Worm (Caenorhabditis elegans) whole organism, L1 larva: ENCODE results near the gene mrpl-35.
A peak's percentile ranks its signal among the peaks of the same experiment; 100 is the strongest.

Experiments
- C04F5.9 ChIP-seq: sonication (generic microtip); optimal IDR thresholded peaks from 2 replicates; lab custom pipeline; 2016; ENCODE audit warnings: missing genetic modification characterization, missing compliant biosample characterization
- C34B4.2 ChIP-seq: sonication (generic microtip); optimal IDR thresholded peaks from 2 replicates; lab custom pipeline; 2017; ENCODE audit warnings: mild to moderate bottlenecking, missing genetic modification characterization, missing compliant biosample characterization
- F16B12.6 ChIP-seq: fragments of 150-350 bp; optimal IDR thresholded peaks from 2 replicates; lab custom pipeline; 2014; ENCODE audit warnings: missing biosample characterization, missing genetic modification characterization
- aha-1 ChIP-seq: fragments of 150-350 bp; optimal IDR thresholded peaks from 2 replicates; lab custom pipeline; 2014; ENCODE audit warnings: missing biosample characterization, missing genetic modification characterization
- ama-1 ChIP-seq: fragments of 150-350 bp; optimal IDR thresholded peaks from 2 replicates; lab custom pipeline; 2014
- blmp-1 ChIP-seq: fragments of 150-350 bp; optimal IDR thresholded peaks from 2 replicates; lab custom pipeline; 2014; ENCODE audit warnings: missing biosample characterization, missing genetic modification characterization
- ceh-82 ChIP-seq, 3 experiments: fragments of 150-350 bp in 1 of 3; sonication (generic microtip) in 2 of 3; optimal IDR thresholded peaks; 2 replicates each; lab custom pipeline; 2014 to 2017; ENCODE audit warnings: missing biosample characterization in 3 of 3, missing genetic modification characterization in 3 of 3
- ces-1 ChIP-seq: fragments of 150-350 bp; optimal IDR thresholded peaks from 2 replicates; lab custom pipeline; 2014; ENCODE audit warnings: missing biosample characterization, missing genetic modification reagents, missing genetic modification characterization
- dpl-1 ChIP-seq, 3 experiments: fragments of 150-350 bp in 2 of 3; sonication (generic microtip) in 1 of 3; optimal IDR thresholded peaks; 2 replicates each; lab custom pipeline; 2014 to 2017; ENCODE audit warnings: missing biosample characterization in 3 of 3, missing genetic modification characterization in 3 of 3, missing genetic modification reagents in 3 of 3
- dsc-1 ChIP-seq: sonication (generic microtip); optimal IDR thresholded peaks from 2 replicates; lab custom pipeline; 2016; ENCODE audit warnings: mild to moderate bottlenecking, missing genetic modification characterization, missing compliant biosample characterization
- efl-1 ChIP-seq, 4 experiments: fragments of 150-350 bp; optimal IDR thresholded peaks in 3 of 4; peaks in 1 of 4; 1 replicate in 1 of 4; 2 replicates in 3 of 4; lab custom pipeline; 2014; ENCODE audit warnings: missing biosample characterization in 2 of 4, missing genetic modification characterization in 2 of 4, missing genetic modification reagents in 2 of 4
- efl-3 ChIP-seq: fragments of 200-800 bp; sonication (Bioruptor generic); optimal IDR thresholded peaks from 2 replicates; lab custom pipeline; 2018; ENCODE audit warnings: mild to moderate bottlenecking, missing genetic modification characterization, missing compliant biosample characterization
- egl-13 ChIP-seq: sonication (generic microtip); optimal IDR thresholded peaks from 2 replicates; lab custom pipeline; 2016; ENCODE audit warnings: missing genotype, missing genetic modification reagents, missing genetic modification characterization, missing compliant biosample characterization
- egl-27 ChIP-seq, 2 experiments: fragments of 150-350 bp in 1 of 2; sonication (generic microtip); optimal IDR thresholded peaks; 3 replicates each; lab custom pipeline; 2017 to 2018; ENCODE audit warnings: missing biosample characterization in 2 of 2, missing genetic modification characterization in 2 of 2, missing genetic modification reagents in 2 of 2
- elt-2 ChIP-seq: sonication (generic microtip); optimal IDR thresholded peaks from 2 replicates; lab custom pipeline; 2016; ENCODE audit warnings: missing genetic modification characterization, mild to moderate bottlenecking, inconsistent platforms, missing compliant biosample characterization, missing genetic modification reagents
- elt-3 ChIP-seq, 6 experiments: fragments of 150-350 bp in 1 of 6; sonication (generic microtip); optimal IDR thresholded peaks; 2 replicates each; lab custom pipeline; 2017 to 2018; ENCODE audit warnings: missing biosample characterization in 6 of 6, missing genetic modification characterization in 6 of 6, inconsistent platforms in 1 of 6
- fkh-10 ChIP-seq: sonication (generic microtip); optimal IDR thresholded peaks from 2 replicates; lab custom pipeline; 2017; ENCODE audit warnings: missing biosample characterization, missing genetic modification reagents, missing genetic modification characterization
- fkh-8 ChIP-seq: sonication (generic microtip); optimal IDR thresholded peaks from 2 replicates; lab custom pipeline; 2016; ENCODE audit warnings: mild to moderate bottlenecking, missing genetic modification characterization, missing compliant biosample characterization
- fos-1 ChIP-seq: fragments of 150-350 bp; optimal IDR thresholded peaks from 2 replicates; lab custom pipeline; 2014; ENCODE audit warnings: missing biosample characterization, missing genetic modification characterization
- grh-1 ChIP-seq: fragments of 200-800 bp; sonication (Bioruptor generic); IDR thresholded peaks from 2 replicates; pipeline ENCODE4 v1.3.6; 2022; ENCODE audit warnings: missing genetic modification reagents, missing genetic modification characterization, missing compliant biosample characterization
- irx-1 ChIP-seq: sonication (generic microtip); optimal IDR thresholded peaks from 2 replicates; lab custom pipeline; 2016; ENCODE audit warnings: missing genetic modification characterization, missing compliant biosample characterization
- jun-1 ChIP-seq: fragments of 150-350 bp; optimal IDR thresholded peaks from 2 replicates; lab custom pipeline; 2014; ENCODE audit warnings: missing biosample characterization, missing genetic modification reagents, missing genetic modification characterization
- lin-14 ChIP-seq: fragments of 200-800 bp; sonication (Bioruptor generic); optimal IDR thresholded peaks from 2 replicates; lab custom pipeline; 2018; ENCODE audit warnings: mild to moderate bottlenecking, missing genetic modification characterization, moderate library complexity, missing compliant biosample characterization
- lin-35 ChIP-seq, 2 experiments: fragments of 150-350 bp; optimal IDR thresholded peaks; 2 replicates each; lab custom pipeline; 2014; ENCODE audit warnings: missing biosample characterization in 2 of 2, missing genetic modification characterization in 2 of 2, missing genetic modification reagents in 2 of 2
- lsy-2 ChIP-seq, 2 experiments: fragments of 150-350 bp; optimal IDR thresholded peaks; 2 replicates each; lab custom pipeline; 2014; ENCODE audit warnings: missing biosample characterization in 2 of 2, missing genetic modification characterization in 2 of 2
- mdl-1 ChIP-seq, 2 experiments: fragments of 150-350 bp; optimal IDR thresholded peaks; 2 replicates each; lab custom pipeline; 2014 to 2017; ENCODE audit warnings: missing biosample characterization in 2 of 2, missing genetic modification characterization in 2 of 2, inconsistent platforms in 1 of 2
- mep-1 ChIP-seq: fragments of 150-350 bp; optimal IDR thresholded peaks from 2 replicates; lab custom pipeline; 2014; ENCODE audit warnings: missing biosample characterization, missing genetic modification characterization
- nhr-11 ChIP-seq: fragments of 150-350 bp; optimal IDR thresholded peaks from 2 replicates; lab custom pipeline; 2014; ENCODE audit warnings: missing biosample characterization, missing genetic modification characterization
- nhr-19 ChIP-seq: fragments of 200-800 bp; sonication (Bioruptor generic); conservative IDR thresholded peaks from 2 replicates; pipeline ENCODE4 v1.3.6; 2022; ENCODE audit warnings: missing genetic modification characterization, missing compliant biosample characterization
- nhr-20 ChIP-seq: sonication (generic microtip); optimal IDR thresholded peaks from 2 replicates; lab custom pipeline; 2016; ENCODE audit warnings: mild to moderate bottlenecking, missing genetic modification characterization, missing compliant biosample characterization
- nhr-71 ChIP-seq: sonication (generic microtip); optimal IDR thresholded peaks from 2 replicates; lab custom pipeline; 2016; ENCODE audit warnings: mild to moderate bottlenecking, missing genetic modification characterization, moderate library complexity, missing compliant biosample characterization
- nhr-77 ChIP-seq: fragments of 150-350 bp; optimal IDR thresholded peaks from 2 replicates; lab custom pipeline; 2014; ENCODE audit warnings: missing biosample characterization, missing genetic modification characterization
- nhr-85 ChIP-seq: sonication (generic microtip); peaks from one replicate; lab custom pipeline; 2016; ENCODE audit warnings: missing genetic modification characterization, inconsistent platforms, missing compliant biosample characterization
- nhr-90 ChIP-seq: sonication (generic microtip); optimal IDR thresholded peaks from 2 replicates; lab custom pipeline; 2016; ENCODE audit warnings: mild to moderate bottlenecking, missing genetic modification characterization, missing compliant biosample characterization; ENCODE audit not compliant: poor library complexity
- rnt-1 ChIP-seq: sonication (generic microtip); optimal IDR thresholded peaks from 2 replicates; lab custom pipeline; 2016; ENCODE audit warnings: mild to moderate bottlenecking, missing genetic modification characterization, moderate library complexity, missing compliant biosample characterization
- snu-23 ChIP-seq: sonication (generic microtip); optimal IDR thresholded peaks from 2 replicates; lab custom pipeline; 2016; ENCODE audit warnings: missing genetic modification characterization, missing compliant biosample characterization
- sox-4 ChIP-seq: sonication (generic microtip); optimal IDR thresholded peaks from 2 replicates; lab custom pipeline; 2016; ENCODE audit warnings: missing genetic modification characterization, missing compliant biosample characterization
- sptf-1 ChIP-seq: fragments of 150-350 bp; optimal IDR thresholded peaks from 2 replicates; lab custom pipeline; 2014; ENCODE audit warnings: missing biosample characterization, missing genetic modification characterization
- tbx-2 ChIP-seq: sonication (generic microtip); optimal IDR thresholded peaks from 2 replicates; lab custom pipeline; 2016; ENCODE audit warnings: missing genetic modification characterization, missing compliant biosample characterization
- tlp-1 ChIP-seq: fragments of 150-350 bp; optimal IDR thresholded peaks from 2 replicates; lab custom pipeline; 2014; ENCODE audit warnings: missing biosample characterization, missing genetic modification characterization
- unc-130 ChIP-seq: fragments of 150-350 bp; optimal IDR thresholded peaks from 2 replicates; lab custom pipeline; 2017; ENCODE audit warnings: missing biosample characterization, missing genetic modification characterization, inconsistent platforms
- unc-86 ChIP-seq: sonication (generic microtip); optimal IDR thresholded peaks from 2 replicates; lab custom pipeline; 2016; ENCODE audit warnings: missing genetic modification characterization, missing compliant biosample characterization
- vab-15 ChIP-seq: sonication (generic microtip); optimal IDR thresholded peaks from 2 replicates; lab custom pipeline; 2017; ENCODE audit warnings: missing genotype, mild to moderate bottlenecking, missing genetic modification characterization, missing compliant biosample characterization
- xbp-1 ChIP-seq: sonication (generic microtip); optimal IDR thresholded peaks from 2 replicates; lab custom pipeline; 2016; ENCODE audit warnings: missing genetic modification characterization, missing compliant biosample characterization
- zag-1 ChIP-seq: fragments of 150-350 bp; optimal IDR thresholded peaks from 2 replicates; lab custom pipeline; 2014; ENCODE audit warnings: missing biosample characterization, missing genetic modification characterization
- zip-4 ChIP-seq: fragments of 200-800 bp; sonication (Bioruptor generic); optimal IDR thresholded peaks from 2 replicates; lab custom pipeline; 2018; ENCODE audit warnings: mild to moderate bottlenecking, missing genetic modification characterization, moderate library complexity, missing compliant biosample characterization

Gene mrpl-35

DNA sequence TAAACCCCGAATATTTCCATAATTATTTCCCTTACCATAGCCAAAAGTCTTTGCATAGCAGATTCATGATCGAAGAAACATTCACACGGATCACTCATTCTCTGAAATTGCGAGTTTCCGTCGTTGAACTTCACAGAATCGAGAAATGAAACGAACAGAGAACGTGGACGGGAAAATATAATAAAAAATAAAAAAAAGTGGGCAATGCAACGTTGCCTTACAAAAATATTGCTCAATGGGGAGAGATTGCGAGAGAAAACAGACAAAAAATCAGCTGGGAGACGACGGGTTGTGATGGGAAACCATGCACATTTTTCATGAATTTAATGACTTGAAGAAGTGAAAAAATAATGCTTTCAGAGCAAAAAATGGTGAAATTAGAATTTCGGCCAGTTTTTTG is 40.4 kb upstream of the mrpl-35 start, which contains the start of gene smim-14:
TSS of gene smim-14 (minus strand) at position 101 of the 400 bp plus-strand sequence.
- TF ChIP-seq xbp-1 (tag; lab: Kevin White, UChicago) (peak; percentile 89), efl-1 (optimal IDR thresholded peaks at IDR 0.05; lab: Kevin White, UChicago) (no peak), efl-1 (GFP tag; optimal IDR thresholded peaks at IDR 0.05 in 1 of 2; lab: Kevin White, UChicago) (no peak)

DNA sequence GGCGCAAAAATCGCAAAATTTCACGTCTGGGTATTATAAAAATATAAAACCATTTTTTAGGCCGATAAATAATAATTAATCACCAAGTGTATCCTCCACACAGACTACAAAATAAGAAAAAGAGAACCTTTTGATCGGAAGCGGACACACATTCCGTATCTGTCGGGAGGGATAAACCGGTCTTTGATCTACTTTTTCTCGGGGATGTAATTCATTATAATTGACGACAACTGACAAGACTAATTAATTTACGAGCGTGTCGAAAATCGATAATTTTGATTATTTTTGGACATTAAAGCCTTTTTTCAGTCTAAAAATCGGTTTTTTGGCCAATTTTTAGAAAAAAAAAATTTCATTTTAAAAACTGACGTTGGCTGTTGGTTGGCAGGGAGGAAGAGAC is 39.6 kb upstream of the mrpl-35 start:
- TF ChIP-seq nhr-85 (tag; lab: Kevin White, UChicago) (peak; percentile 6), ces-1 (no peak), efl-3 (GFP tag; lab: Kevin White, UChicago) (no peak), lin-14 (no peak), dsc-1 (no peak), C04F5.9 (tag; lab: Kevin White, UChicago) (no peak), nhr-19 (no peak), elt-3 (tag; optimal IDR thresholded peaks at IDR 0.05; lab: Kevin White, UChicago) (peak in 1 of 6 experiments; percentile 39), C34B4.2 (tag; lab: Kevin White, UChicago) (no peak), aha-1 (no peak), blmp-1 (peak; percentile 80), fos-1 (tag; lab: Kevin White, UChicago) (no peak)

DNA sequence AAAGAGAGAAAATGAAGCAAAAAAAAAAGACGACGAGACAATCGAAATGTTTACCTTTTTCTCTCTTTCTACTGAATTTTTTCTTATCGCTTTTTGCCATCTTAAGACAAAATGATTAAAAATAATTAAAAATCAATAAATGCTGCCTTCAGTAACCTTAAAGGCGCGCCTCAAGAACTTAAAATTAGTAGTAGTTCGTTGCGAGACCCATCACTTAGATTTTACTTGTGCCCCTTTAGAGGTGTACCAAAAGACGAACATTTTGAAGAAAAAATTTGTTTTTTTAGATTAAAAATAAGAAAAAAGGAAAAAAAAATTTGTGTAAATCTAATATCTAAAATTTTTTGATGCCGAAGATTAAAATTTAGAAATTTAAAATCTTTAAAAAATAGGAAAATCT is 39.1 kb upstream of the mrpl-35 start:
- TF ChIP-seq ceh-82 (tag; optimal IDR thresholded peaks at IDR 0.05; lab: Kevin White, UChicago): no peak
- TF ChIP-seq sox-4 (tag; lab: Kevin White, UChicago): no peak
- no peak for TF ChIP-seq dpl-1 (GFP tag; optimal IDR thresholded peaks at IDR 0.05; lab: Kevin White, UChicago)
- no peak for TF ChIP-seq fkh-10 (GFP tag; lab: Kevin White, UChicago)
- no peak for TF ChIP-seq ama-1
- no peak for TF ChIP-seq efl-3 (GFP tag; lab: Kevin White, UChicago)
- TF ChIP-seq zag-1 (tag; lab: Kevin White, UChicago): no peak
- TF ChIP-seq aha-1: no peak
- TF ChIP-seq snu-23 (GFP tag; lab: Kevin White, UChicago): no peak
- TF ChIP-seq elt-2 (tag; lab: Kevin White, UChicago): no peak
- TF ChIP-seq grh-1: no peak
- no peak for TF ChIP-seq unc-86 (tag; lab: Kevin White, UChicago)
- no peak for TF ChIP-seq irx-1 (tag; lab: Kevin White, UChicago)
- no peak for TF ChIP-seq F16B12.6 (tag; lab: Kevin White, UChicago)
- TF ChIP-seq zip-4 (GFP tag; lab: Kevin White, UChicago): no peak

- TF ChIP-seq nhr-71 (tag; lab: Kevin White, UChicago) (peak; percentile 74), egl-13 (tag; lab: Kevin White, UChicago) (no peak), fkh-10 (GFP tag; lab: Kevin White, UChicago) (no peak), snu-23 (GFP tag; lab: Kevin White, UChicago) (peak; percentile 83), C04F5.9 (tag; lab: Kevin White, UChicago) (no peak), nhr-77 (tag; lab: Kevin White, UChicago) (peak; percentile 54), tlp-1 (no peak), elt-3 (tag; optimal IDR thresholded peaks at IDR 0.05; lab: Kevin White, UChicago) (peak in 1 of 6 experiments; percentile 15), vab-15 (tag; lab: Kevin White, UChicago) (no peak), rnt-1 (peak; percentile 68), egl-27 (tag; optimal IDR thresholded peaks at IDR 0.05; lab: Kevin White, UChicago) (peak in 1 of 2 experiments; percentile 18), xbp-1 (tag; lab: Kevin White, UChicago) (peak; percentile 69), tbx-2 (peak; percentile 55), lin-35 (GFP tag; optimal IDR thresholded peaks at IDR 0.05; lab: Kevin White, UChicago) (peak; percentile 37 to 42), dsc-1 (peak; percentile 47), nhr-11 (peak; percentile 9), lin-14 (peak; percentile 86), mep-1 (peak; percentile 71), sptf-1 (tag; lab: Kevin White, UChicago) (no peak), lsy-2 (tag; optimal IDR thresholded peaks at IDR 0.05; lab: Kevin White, UChicago) (peak; percentile 66 to 75), nhr-20 (tag; lab: Kevin White, UChicago) (peak; percentile 67), mdl-1 (tag; optimal IDR thresholded peaks at IDR 0.05; lab: Kevin White, UChicago) (peak in 1 of 2 experiments; percentile 48), jun-1 (peak; percentile 53), fkh-8 (tag; lab: Kevin White, UChicago) (no peak), blmp-1 (peak; percentile 95), unc-130 (tag; lab: Kevin White, UChicago) (no peak), nhr-90 (tag; lab: Kevin White, UChicago) (peak; percentile 47)
Observed at ce11 chrIII:3471403-3472053, 38.5 kb upstream of the mrpl-35 start, which contains the start of gene rsu-1. Gene rsu-1 (plus strand): TSS chrIII:3472003.
